Fruit fly (Drosophila melanogaster) whole organism, embryonic: ENCODE data around the gene CG14684.

Source experiments
- Awh ChIP-seq: fragments of 200-800 bp; sonication (Bioruptor generic); IDR thresholded peaks from 2 replicates; pipeline ENCODE4, ENCODE4 v1.3.6; 2022; ENCODE audit warnings: missing biosample characterization, missing genetic modification characterization
- BEAF-32 ChIP-seq: fragments of 200-800 bp; sonication (Bioruptor generic); optimal IDR thresholded peaks from 3 replicates; lab custom pipeline; 2017; ENCODE audit warnings: missing biosample characterization, missing genetic modification characterization, mild to moderate bottlenecking, moderate library complexity, missing genetic modification reagents
- CG10979 ChIP-seq: fragments of 200-800 bp; sonication (Bioruptor generic); optimal IDR thresholded peaks from 2 replicates; lab custom pipeline; 2018; ENCODE audit warnings: missing biosample characterization, mild to moderate bottlenecking, missing genetic modification characterization, moderate library complexity
- CG12391 ChIP-seq: fragments of 200-800 bp; sonication (Bioruptor generic); optimal IDR thresholded peaks from 3 replicates; lab custom pipeline; 2018; ENCODE audit warnings: missing biosample characterization, mild to moderate bottlenecking, missing genetic modification characterization, moderate library complexity
- CG14860 ChIP-seq: fragments of 200-800 bp; sonication (Bioruptor generic); IDR thresholded peaks from 3 replicates; pipeline ENCODE4 v1.3.6; 2022; ENCODE audit warnings: missing biosample characterization, missing genetic modification characterization; ENCODE audit not compliant: partially characterized antibody
- CG15269 ChIP-seq: fragments of 200-800 bp; sonication (Bioruptor generic); optimal IDR thresholded peaks from 2 replicates; lab custom pipeline; 2018; ENCODE audit warnings: missing biosample characterization, mild to moderate bottlenecking, missing genetic modification characterization, moderate library complexity
- CG15514 ChIP-seq: fragments of 200-800 bp; sonication (Bioruptor generic); optimal IDR thresholded peaks from 3 replicates; lab custom pipeline; 2017; ENCODE audit warnings: missing biosample characterization, missing genetic modification characterization, mild to moderate bottlenecking, moderate library complexity, missing genetic modification reagents
- CG16779 ChIP-seq: fragments of 200-800 bp; sonication (Bioruptor generic); IDR thresholded peaks from 2 replicates; pipeline ENCODE4 v1.3.6; 2022; ENCODE audit warnings: missing biosample characterization, missing genetic modification characterization
- CG16815 ChIP-seq: fragments of 200-800 bp; sonication (Bioruptor generic); optimal IDR thresholded peaks from 3 replicates; lab custom pipeline; 2017; ENCODE audit warnings: missing biosample characterization, mild to moderate bottlenecking, missing genetic modification characterization
- CG17328 ChIP-seq: fragments of 200-800 bp; sonication (Bioruptor generic); IDR thresholded peaks from 2 replicates; pipeline ENCODE4 v1.3.6; 2022; ENCODE audit warnings: missing biosample characterization, missing genetic modification characterization
- CG17359 ChIP-seq: fragments of 200-800 bp; sonication (Bioruptor generic); optimal IDR thresholded peaks from 3 replicates; lab custom pipeline; 2018; ENCODE audit warnings: missing biosample characterization, mild to moderate bottlenecking, missing genetic modification characterization, moderate library complexity
- CG18476 ChIP-seq: fragments of 200-800 bp; sonication (Bioruptor generic); optimal IDR thresholded peaks from 2 replicates; lab custom pipeline; 2016; ENCODE audit warnings: missing biosample characterization, mild to moderate bottlenecking, missing genetic modification characterization
- CG2678 ChIP-seq: fragments of 200-800 bp; sonication (Bioruptor generic); optimal IDR thresholded peaks from 3 replicates; lab custom pipeline; 2019; ENCODE audit warnings: missing biosample characterization, mild to moderate bottlenecking, missing genetic modification characterization, moderate library complexity
- CG32772 ChIP-seq: fragments of 200-800 bp; sonication (Bioruptor generic); IDR thresholded peaks from 2 replicates; pipeline ENCODE4 v1.3.6; 2022; ENCODE audit warnings: missing biosample characterization, missing genetic modification characterization
- CG34422 ChIP-seq: fragments of 200-800 bp; sonication (Bioruptor generic); IDR thresholded peaks from 3 replicates; pipeline ENCODE4 v1.3.6; 2022; ENCODE audit warnings: missing biosample characterization, missing genetic modification characterization
- CG43689 ChIP-seq: fragments of 200-800 bp; sonication (Bioruptor generic); IDR thresholded peaks from 2 replicates; pipeline ENCODE4 v1.3.6; 2022; ENCODE audit warnings: missing biosample characterization, missing genetic modification characterization
- CG4820 ChIP-seq: fragments of 200-800 bp; sonication (Bioruptor generic); optimal IDR thresholded peaks from 3 replicates; lab custom pipeline; 2016; ENCODE audit warnings: missing biosample characterization, missing genetic modification characterization
- CG5180 ChIP-seq: fragments of 200-800 bp; sonication (Bioruptor generic); optimal IDR thresholded peaks from 3 replicates; lab custom pipeline; 2017; ENCODE audit warnings: missing biosample characterization, missing genetic modification characterization, mild to moderate bottlenecking, moderate library complexity, missing genetic modification reagents
- CG6854 ChIP-seq: fragments of 200-800 bp; sonication (Bioruptor generic); optimal IDR thresholded peaks from 3 replicates; lab custom pipeline; 2017; ENCODE audit warnings: missing biosample characterization, mild to moderate bottlenecking, missing genetic modification characterization
- CG9727 ChIP-seq: fragments of 200-800 bp; sonication (Bioruptor generic); optimal IDR thresholded peaks from 3 replicates; lab custom pipeline; 2017; ENCODE audit warnings: missing biosample characterization, mild to moderate bottlenecking, missing genetic modification characterization
- CHES-1-like ChIP-seq: fragments of 200-800 bp; sonication (Bioruptor generic); optimal IDR thresholded peaks from 2 replicates; lab custom pipeline; 2016; ENCODE audit warnings: missing biosample characterization, missing genetic modification characterization
- Dbx ChIP-seq: fragments of 200-800 bp; sonication (Bioruptor generic); IDR thresholded peaks from 3 replicates; pipeline ENCODE4 v1.3.6; 2022; ENCODE audit warnings: missing biosample characterization, missing genetic modification characterization
- Drgx ChIP-seq: fragments of 200-800 bp; sonication (Bioruptor generic); IDR thresholded peaks from 2 replicates; pipeline ENCODE4 v1.3.6; 2022; ENCODE audit warnings: missing biosample characterization, missing genetic modification characterization
- Gsc ChIP-seq: fragments of 200-800 bp; sonication (Bioruptor generic); IDR thresholded peaks from 2 replicates; pipeline ENCODE4 v1.3.6; 2022; ENCODE audit warnings: missing biosample characterization, missing genetic modification characterization
- HLH4C ChIP-seq: fragments of 200-800 bp; sonication (Bioruptor generic); IDR thresholded peaks from 3 replicates; pipeline ENCODE4 v1.3.6; 2022; ENCODE audit warnings: missing biosample characterization, missing genetic modification characterization; ENCODE audit not compliant: partially characterized antibody
- Hey ChIP-seq: fragments of 200-800 bp; sonication (Bioruptor generic); optimal IDR thresholded peaks from 3 replicates; lab custom pipeline; 2018; ENCODE audit warnings: missing biosample characterization, mild to moderate bottlenecking, missing genetic modification characterization
- HmgD ChIP-seq: fragments of 200-800 bp; sonication (Bioruptor generic); optimal IDR thresholded peaks from 3 replicates; lab custom pipeline; 2016; ENCODE audit warnings: missing biosample characterization, missing genetic modification characterization
- Hmr ChIP-seq: fragments of 200-800 bp; sonication (Bioruptor generic); optimal IDR thresholded peaks from 3 replicates; lab custom pipeline; 2017; ENCODE audit warnings: mild to moderate bottlenecking, missing biosample characterization, missing genetic modification reagents, missing genetic modification characterization
- Hr3 ChIP-seq: fragments of 200-800 bp; sonication (Bioruptor generic); optimal IDR thresholded peaks from 3 replicates; lab custom pipeline; 2016; ENCODE audit warnings: missing biosample characterization, missing genetic modification characterization
- Mrtf ChIP-seq: fragments of 200-800 bp; sonication (Bioruptor generic); IDR thresholded peaks from 3 replicates; pipeline ENCODE4 v1.3.6; 2022; ENCODE audit warnings: missing biosample characterization, missing genetic modification characterization
- Ptx1 ChIP-seq: fragments of 200-800 bp; sonication (Bioruptor generic); IDR thresholded peaks from 2 replicates; pipeline ENCODE4 v1.3.6; 2022; ENCODE audit warnings: missing biosample characterization, missing genetic modification characterization
- Sin3A ChIP-seq: fragments of >200 bp; optimal IDR thresholded peaks from 2 replicates; lab custom pipeline; 2018
- Sox102F ChIP-seq: fragments of 200-800 bp; sonication (Bioruptor generic); optimal IDR thresholded peaks from 2 replicates; lab custom pipeline; 2018; ENCODE audit warnings: missing biosample characterization, mild to moderate bottlenecking, missing genetic modification characterization, moderate library complexity
- Usf ChIP-seq: fragments of 200-800 bp; sonication (Bioruptor generic); optimal IDR thresholded peaks from 2 replicates; lab custom pipeline; 2017; ENCODE audit warnings: missing genotype, missing biosample characterization, missing genetic modification characterization
- cg ChIP-seq: fragments of 200-800 bp; sonication (Bioruptor generic); optimal IDR thresholded peaks from 3 replicates; lab custom pipeline; 2019; ENCODE audit warnings: missing biosample characterization, mild to moderate bottlenecking, missing genetic modification characterization, moderate library complexity
- chif ChIP-seq, 2 experiments: fragments of 200-800 bp; sonication (Bioruptor generic); optimal IDR thresholded peaks; 3 replicates each; lab custom pipeline; 2016; ENCODE audit warnings: missing biosample characterization in 2 of 2, missing genetic modification characterization in 2 of 2
- disco-r ChIP-seq: fragments of 200-800 bp; sonication (Bioruptor generic); optimal IDR thresholded peaks from 2 replicates; lab custom pipeline; 2016; ENCODE audit warnings: missing biosample characterization, missing genetic modification characterization
- grau ChIP-seq: fragments of 200-800 bp; optimal IDR thresholded peaks from 3 replicates; lab custom pipeline; 2019; ENCODE audit warnings: missing biosample characterization, mild to moderate bottlenecking, missing genetic modification characterization, moderate library complexity
- kni ChIP-seq: fragments of 200-800 bp; sonication (Bioruptor generic); optimal IDR thresholded peaks from 3 replicates; lab custom pipeline; 2017; ENCODE audit warnings: mild to moderate bottlenecking, missing biosample characterization, missing genetic modification reagents, missing genetic modification characterization
- lab ChIP-seq: fragments of 200-800 bp; sonication (Bioruptor generic); optimal IDR thresholded peaks from 3 replicates; lab custom pipeline; 2017; ENCODE audit warnings: missing biosample characterization, missing genetic modification characterization, mild to moderate bottlenecking, moderate library complexity, missing genetic modification reagents
- oc ChIP-seq: fragments of 200-800 bp; sonication (Bioruptor generic); optimal IDR thresholded peaks from 2 replicates; lab custom pipeline; 2018; ENCODE audit warnings: missing biosample characterization, mild to moderate bottlenecking, missing genetic modification characterization, moderate library complexity
- pb ChIP-seq: fragments of 200-800 bp; sonication (Bioruptor generic); optimal IDR thresholded peaks from 3 replicates; lab custom pipeline; 2016; ENCODE audit warnings: missing biosample characterization, missing genetic modification characterization
- pnt ChIP-seq: fragments of 200-800 bp; sonication (Bioruptor generic); optimal IDR thresholded peaks from 3 replicates; lab custom pipeline; 2016; ENCODE audit warnings: missing biosample characterization, missing genetic modification characterization
- run ChIP-seq: fragments of 200-800 bp; sonication (Bioruptor generic); optimal IDR thresholded peaks from 3 replicates; lab custom pipeline; 2018; ENCODE audit warnings: missing biosample characterization, mild to moderate bottlenecking, missing genetic modification characterization
- sna ChIP-seq: fragments of 200-800 bp; sonication (Bioruptor generic); IDR thresholded peaks from 2 replicates; pipeline ENCODE4 v1.3.6; 2022; ENCODE audit warnings: missing biosample characterization, missing genetic modification characterization; ENCODE audit not compliant: partially characterized antibody
- so ChIP-seq: fragments of 200-800 bp; sonication (Bioruptor generic); IDR thresholded peaks from 3 replicates; pipeline ENCODE4 v1.3.6; 2022; ENCODE audit warnings: missing biosample characterization, missing genetic modification characterization
- toy ChIP-seq: fragments of 200-800 bp; sonication (Bioruptor generic); IDR thresholded peaks from 2 replicates; pipeline ENCODE4 v1.3.6; 2022; ENCODE audit warnings: missing biosample characterization, missing genetic modification characterization
- trh ChIP-seq: fragments of 200-800 bp; sonication (Bioruptor generic); optimal IDR thresholded peaks from 2 replicates; lab custom pipeline; 2016; ENCODE audit warnings: missing biosample characterization, missing genetic modification characterization
- wek ChIP-seq: fragments of 200-800 bp; sonication (Bioruptor generic); optimal IDR thresholded peaks from 3 replicates; lab custom pipeline; 2018; ENCODE audit warnings: missing biosample characterization, mild to moderate bottlenecking, missing genetic modification characterization, moderate library complexity
- zen2 ChIP-seq: fragments of 200-800 bp; sonication (Bioruptor generic); IDR thresholded peaks from 3 replicates; pipeline ENCODE4 v1.3.6; 2022; ENCODE audit warnings: missing biosample characterization, missing genetic modification characterization; ENCODE audit not compliant: partially characterized antibody

CG14684 gene

DNA sequence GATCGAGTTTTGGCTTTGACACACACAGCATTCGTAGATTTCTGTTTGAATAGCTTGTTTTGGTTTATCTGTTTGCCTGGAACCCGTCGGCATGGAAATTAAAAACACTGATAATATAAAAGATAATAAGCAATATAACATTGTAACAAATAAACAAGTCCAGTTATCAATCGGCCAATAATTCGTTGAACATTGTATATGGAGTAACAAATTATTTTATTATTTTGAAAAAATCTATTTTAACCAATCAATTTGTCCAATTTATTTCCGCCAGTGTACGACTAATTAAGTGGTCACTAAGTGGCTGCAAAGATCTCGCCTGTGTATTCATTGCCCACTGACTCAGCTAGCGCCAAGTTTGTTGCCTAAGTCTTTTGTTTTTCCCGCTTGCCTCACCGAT lies 17.9 kb upstream of the CG14684 start (continued):
- TF ChIP-seq CG43689 = no peak
- TF ChIP-seq BEAF-32 (GFP tag; lab: Kevin White, UChicago) = no peak
- peak; percentile 33 for TF ChIP-seq CG10979 (tag; lab: Kevin White, UChicago)
- TF ChIP-seq Hey (tag; lab: Kevin White, UChicago) = no peak
- TF ChIP-seq so = peak; percentile 18; the same call in 1 of the 3 replicates
- TF ChIP-seq oc = no peak
- peak; percentile 29; the same call in 1 of the 2 replicates for TF ChIP-seq CG32772 (GFP tag; lab: Robert Waterston, UW)
- no peak for TF ChIP-seq pb
- no peak for TF ChIP-seq Gsc (GFP tag; lab: Robert Waterston, UW)
- TF ChIP-seq Sox102F = peak; percentile 28
- no peak for TF ChIP-seq sna (GFP tag; lab: Robert Waterston, UW)
- no peak for TF ChIP-seq CG14860
- TF ChIP-seq trh (GFP tag; lab: Kevin White, UChicago) = no peak
- TF ChIP-seq wek (GFP tag; lab: Kevin White, UChicago) = no peak
- peak; percentile 38 for TF ChIP-seq CG15514 (GFP tag; lab: Kevin White, UChicago)
- 0 out of 2 replicates have a peak, but pooled peaks have one; percentile 15 for TF ChIP-seq CG17328
- no peak for TF ChIP-seq HmgD
- peak; percentile 46 for TF ChIP-seq CG17359 (tag; lab: Kevin White, UChicago)
- TF ChIP-seq CG6854 (GFP tag; lab: Kevin White, UChicago) = peak; percentile 38
- 0 out of 3 replicates have a peak, but pooled peaks have one; percentile 27 for TF ChIP-seq CG34422 (GFP tag; lab: Robert Waterston, UW)
- peak; percentile 70 for TF ChIP-seq lab (GFP tag; lab: Kevin White, UChicago)
- no peak for TF ChIP-seq cg (GFP tag; lab: Kevin White, UChicago)
- no peak for TF ChIP-seq CG16779 (GFP tag; lab: Robert Waterston, UW)
- TF ChIP-seq CG12391 = peak; percentile 48
- TF ChIP-seq CG18476 = peak; percentile 18
- peak; percentile 61; the same call in 1 of the 2 replicates for TF ChIP-seq Awh (GFP tag; lab: Robert Waterston, UW)
- peak; percentile 77 for TF ChIP-seq CG2678 (tag; lab: Kevin White, UChicago)
- TF ChIP-seq HLH4C = no peak
- no peak for TF ChIP-seq chif (GFP tag; optimal IDR thresholded peaks at IDR 0.05; lab: Kevin White, UChicago)
- no peak for TF ChIP-seq zen2 (GFP tag; lab: Robert Waterston, UW)
- TF ChIP-seq CG4820 (GFP tag; lab: Kevin White, UChicago) = no peak
- TF ChIP-seq pnt (GFP tag; lab: Kevin White, UChicago) = no peak
- no peak for TF ChIP-seq Hr3 (GFP tag; lab: Kevin White, UChicago)
- TF ChIP-seq grau (tag; lab: Kevin White, UChicago) = peak; percentile 70
- no peak for TF ChIP-seq Usf (GFP tag; lab: Kevin White, UChicago)
- TF ChIP-seq Hmr (GFP tag; lab: Kevin White, UChicago) = peak; percentile 48
- no peak for TF ChIP-seq CG16815
- TF ChIP-seq CG5180 (GFP tag; lab: Kevin White, UChicago) = no peak
- no peak for TF ChIP-seq Sin3A (lab: Kevin White, UChicago)
- no peak for TF ChIP-seq run (tag; lab: Kevin White, UChicago)
- TF ChIP-seq disco-r (GFP tag; lab: Kevin White, UChicago) = no peak
- TF ChIP-seq CG15269 (tag; lab: Kevin White, UChicago) = peak; percentile 65
- no peak for TF ChIP-seq toy (GFP tag; lab: Robert Waterston, UW)
- TF ChIP-seq Drgx (GFP tag; lab: Robert Waterston, UW) = peak; percentile 52
- TF ChIP-seq CG9727 (GFP tag; lab: Kevin White, UChicago) = peak; percentile 51
- no peak for TF ChIP-seq kni (GFP tag; lab: Kevin White, UChicago)
- TF ChIP-seq Dbx = peak; percentile 66
- TF ChIP-seq Ptx1 = peak; percentile 33; the same call in 1 of the 2 replicates
- TF ChIP-seq Mrtf (GFP tag; lab: Robert Waterston, UW) = peak; percentile 42; the same call in 1 of the 3 replicates
- TF ChIP-seq CHES-1-like (GFP tag; lab: Kevin White, UChicago) = no peak
